Fruit fly (Drosophila melanogaster) whole organism: Measurements from ENCODE around the gene rdgC.

Experiments used
- CG8478 ChIP-seq: fragments of >200 bp; optimal IDR thresholded peaks from 2 replicates; lab custom pipeline; 2018; ENCODE audit warnings: inconsistent platforms
- EcR ChIP-seq, 2 experiments: fragments of >200 bp; optimal IDR thresholded peaks; 2 replicates each; lab custom pipeline; 2017; ENCODE audit warnings: missing biosample characterization in 2 of 2, missing genetic modification characterization in 2 of 2, missing genetic modification reagents in 2 of 2
- psq ChIP-seq: fragments of >200 bp; optimal IDR thresholded peaks from 2 replicates; lab custom pipeline; 2017

dm6 chr3L:20231369-20231768, 16.5 kb upstream of the rdgC start, which contains the start of gene CG13813:
- no peak for TF ChIP-seq CG8478 (lab: Kevin White, UChicago)
- TF ChIP-seq EcR (GFP tag; optimal IDR thresholded peaks at IDR 0.05; lab: Kevin White, UChicago): no peak
- TF ChIP-seq psq (lab: Kevin White, UChicago): no peak
